Worm (Caenorhabditis elegans) whole organism, L2 larva: ENCODE results near the gene K01A2.5.
"Not testable (repeated sequence)": the region's sequence is repeated elsewhere in the genome, so short reads cannot be mapped to it uniquely, and the experiment has no call there.

Experiments used
- C34F6.9 ChIP-seq: fragments of 150-350 bp; optimal IDR thresholded peaks from 2 replicates; lab custom pipeline; 2014; ENCODE audit warnings: missing biosample characterization, missing genetic modification characterization
- F13H6.1 ChIP-seq: sonication (generic microtip); optimal IDR thresholded peaks from 2 replicates; lab custom pipeline; 2016; ENCODE audit warnings: missing genetic modification characterization, missing compliant biosample characterization
- R02D3.7 ChIP-seq: fragments of 150-350 bp; optimal IDR thresholded peaks from 2 replicates; lab custom pipeline; 2014; ENCODE audit warnings: missing biosample characterization, missing genetic modification characterization
- Y55F3AM.14 ChIP-seq: fragments of 200-800 bp; sonication (Bioruptor generic); optimal IDR thresholded peaks from 2 replicates; lab custom pipeline; 2018; ENCODE audit warnings: mild to moderate bottlenecking, missing genetic modification characterization, missing compliant biosample characterization
- ama-1 ChIP-seq: fragments of 150-350 bp; optimal IDR thresholded peaks from 2 replicates; lab custom pipeline; 2018; ENCODE audit warnings: inconsistent platforms
- ceh-16 ChIP-seq: fragments of 150-350 bp; optimal IDR thresholded peaks from 2 replicates; lab custom pipeline; 2014; ENCODE audit warnings: missing biosample characterization, missing genetic modification characterization
- crh-2 ChIP-seq: sonication (generic microtip); optimal IDR thresholded peaks from 2 replicates; lab custom pipeline; 2017; ENCODE audit warnings: missing biosample characterization, missing genetic modification characterization
- elt-1 ChIP-seq: fragments of 150-350 bp; optimal IDR thresholded peaks from 2 replicates; lab custom pipeline; 2014; ENCODE audit warnings: missing biosample characterization, missing genetic modification characterization
- fos-1 ChIP-seq: fragments of 150-350 bp; optimal IDR thresholded peaks from 2 replicates; lab custom pipeline; 2014; ENCODE audit warnings: missing biosample characterization, missing genetic modification characterization
- gmeb-1 ChIP-seq: fragments of 150-350 bp; optimal IDR thresholded peaks from 2 replicates; lab custom pipeline; 2014; ENCODE audit warnings: missing biosample characterization, missing genetic modification characterization
- lin-39 ChIP-seq: fragments of 150-350 bp; optimal IDR thresholded peaks from 2 replicates; lab custom pipeline; 2014; ENCODE audit warnings: missing biosample characterization, missing genetic modification reagents, missing genetic modification characterization
- lsy-2 ChIP-seq, 2 experiments: fragments of 150-350 bp in 1 of 2; sonication (generic microtip) in 1 of 2; optimal IDR thresholded peaks; 2 replicates each; lab custom pipeline; 2014 to 2017; ENCODE audit warnings: missing biosample characterization in 2 of 2, missing genetic modification characterization in 2 of 2
- mab-5 ChIP-seq: fragments of 150-350 bp; optimal IDR thresholded peaks from 2 replicates; lab custom pipeline; 2014; ENCODE audit warnings: missing biosample characterization, missing genetic modification characterization
- mbf-1 ChIP-seq: sonication (generic microtip); optimal IDR thresholded peaks from 2 replicates; lab custom pipeline; 2017; ENCODE audit warnings: missing biosample characterization, missing genetic modification characterization
- nhr-10 ChIP-seq: sonication (generic microtip); optimal IDR thresholded peaks from 2 replicates; lab custom pipeline; 2017; ENCODE audit warnings: missing biosample characterization, missing genetic modification characterization
- nhr-11 ChIP-seq: fragments of 150-350 bp; optimal IDR thresholded peaks from 2 replicates; lab custom pipeline; 2014; ENCODE audit warnings: missing biosample characterization, missing genetic modification characterization
- nhr-129 ChIP-seq: fragments of 150-350 bp; optimal IDR thresholded peaks from 2 replicates; lab custom pipeline; 2014; ENCODE audit warnings: missing biosample characterization, missing genetic modification characterization
- nhr-21 ChIP-seq: fragments of 150-350 bp; optimal IDR thresholded peaks from 2 replicates; lab custom pipeline; 2014; ENCODE audit warnings: missing biosample characterization, missing genetic modification characterization
- nhr-77 ChIP-seq: fragments of 150-350 bp; optimal IDR thresholded peaks from 2 replicates; lab custom pipeline; 2014; ENCODE audit warnings: missing biosample characterization, missing genetic modification characterization
- peb-1 ChIP-seq: fragments of 150-350 bp; optimal IDR thresholded peaks from 2 replicates; lab custom pipeline; 2014; ENCODE audit warnings: missing biosample characterization, missing genetic modification characterization
- skn-1 ChIP-seq: sonication (generic microtip); optimal IDR thresholded peaks from 2 replicates; lab custom pipeline; 2017; ENCODE audit warnings: missing biosample characterization, missing genetic modification characterization
- sma-9 ChIP-seq, 2 experiments: fragments of 150-350 bp in 1 of 2; sonication (generic microtip) in 1 of 2; optimal IDR thresholded peaks; 2 replicates each; lab custom pipeline; 2014 to 2016; ENCODE audit warnings: missing genetic modification characterization in 2 of 2, mild to moderate bottlenecking in 1 of 2, missing biosample characterization in 1 of 2, missing compliant biosample characterization in 1 of 2, missing genetic modification reagents in 1 of 2, moderate library complexity in 1 of 2
- unc-55 ChIP-seq: fragments of 150-350 bp; sonication (generic microtip); optimal IDR thresholded peaks from 3 replicates; lab custom pipeline; 2014; ENCODE audit warnings: missing biosample characterization, missing genetic modification reagents, missing genetic modification characterization
- unc-62 ChIP-seq: fragments of 150-350 bp; optimal IDR thresholded peaks from 2 replicates; lab custom pipeline; 2014; ENCODE audit warnings: missing biosample characterization, missing genetic modification reagents, missing genetic modification characterization
- ztf-1 ChIP-seq: fragments of 200-800 bp; sonication (Bioruptor generic); conservative IDR thresholded peaks from 2 replicates; pipeline ENCODE4 v1.3.6; 2022; ENCODE audit warnings: missing genetic modification characterization, missing compliant biosample characterization
- ztf-11 ChIP-seq: sonication (generic microtip); optimal IDR thresholded peaks from 2 replicates; lab custom pipeline; 2017; ENCODE audit warnings: missing biosample characterization, missing genetic modification characterization
- ztf-4 ChIP-seq: fragments of 150-350 bp; optimal IDR thresholded peaks from 2 replicates; lab custom pipeline; 2014; ENCODE audit warnings: missing biosample characterization, missing genetic modification characterization

Gene K01A2.5

DNA sequence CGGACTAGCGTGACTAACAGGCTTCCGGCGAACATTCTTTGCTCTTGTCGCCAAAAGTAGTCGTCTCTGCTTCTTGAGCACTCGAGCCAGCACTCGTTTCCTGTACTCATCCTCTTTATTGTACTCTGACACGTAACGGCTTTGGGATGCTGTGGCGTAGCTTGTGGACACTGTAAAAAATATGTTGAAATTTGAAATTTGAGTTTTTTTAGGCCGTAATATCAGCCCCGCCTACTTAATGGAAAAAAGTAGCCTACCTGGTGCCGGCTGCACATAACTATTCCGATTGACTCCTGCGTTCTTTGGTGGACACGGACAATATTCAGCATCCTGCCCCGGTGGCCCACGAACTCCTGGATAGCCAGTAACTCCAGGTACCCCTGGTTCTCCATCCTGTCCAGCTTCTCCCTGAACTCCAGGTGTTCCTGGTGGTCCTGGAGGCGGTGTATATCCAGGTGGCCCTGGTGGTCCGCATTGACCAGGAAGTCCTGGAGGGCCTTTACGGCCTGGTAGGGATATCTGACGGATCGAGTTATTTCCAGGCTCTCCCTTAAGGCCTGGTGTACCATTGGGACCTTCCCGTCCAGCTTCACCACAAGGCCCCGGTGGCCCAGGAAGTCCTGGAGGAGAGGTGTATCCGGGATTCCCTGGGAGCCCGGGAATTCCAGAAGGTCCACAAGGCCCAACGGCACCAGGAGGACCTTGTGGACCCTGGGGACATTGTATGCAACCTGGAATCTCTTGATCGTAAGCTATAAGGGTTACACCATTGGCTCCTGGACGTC, 3.0 kb downstream of the K01A2.5 start:
- TF ChIP-seq ztf-4 (tag; lab: Kevin White, UChicago), result no peak
- no peak for TF ChIP-seq peb-1 (tag; lab: Kevin White, UChicago)
- no peak for TF ChIP-seq unc-62 (GFP tag; lab: Kevin White, UChicago)
- TF ChIP-seq nhr-10 (tag; lab: Kevin White, UChicago), result no peak
- TF ChIP-seq lin-39 (tag; lab: Kevin White, UChicago), result no peak

DNA sequence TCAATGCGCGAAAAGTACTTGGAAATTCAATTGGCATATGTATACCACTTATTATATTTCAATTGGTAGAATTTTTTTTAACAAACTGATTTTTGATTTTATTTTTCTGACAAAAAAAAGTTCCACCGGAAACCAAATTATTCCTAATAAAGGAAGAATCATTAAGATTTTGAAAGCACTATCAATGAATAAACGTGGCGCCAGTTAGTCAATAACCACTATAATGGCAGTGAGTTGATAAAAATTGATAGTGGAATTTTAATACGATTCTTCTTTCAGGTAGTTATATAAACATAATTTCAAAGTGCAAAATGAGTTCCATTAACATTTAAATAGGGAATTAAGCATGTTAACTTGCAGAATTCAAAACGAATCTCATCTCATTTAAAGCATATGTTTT, 4.6 kb downstream of the K01A2.5 start, which contains the start of gene col-69:
TSS of gene col-69 (minus strand) at position 101 of the 400 bp plus-strand sequence.
- TF ChIP-seq mab-5 (tag; lab: Kevin White, UChicago) (no peak), fos-1 (tag; lab: Kevin White, UChicago) (peak; percentile 62)

DNA sequence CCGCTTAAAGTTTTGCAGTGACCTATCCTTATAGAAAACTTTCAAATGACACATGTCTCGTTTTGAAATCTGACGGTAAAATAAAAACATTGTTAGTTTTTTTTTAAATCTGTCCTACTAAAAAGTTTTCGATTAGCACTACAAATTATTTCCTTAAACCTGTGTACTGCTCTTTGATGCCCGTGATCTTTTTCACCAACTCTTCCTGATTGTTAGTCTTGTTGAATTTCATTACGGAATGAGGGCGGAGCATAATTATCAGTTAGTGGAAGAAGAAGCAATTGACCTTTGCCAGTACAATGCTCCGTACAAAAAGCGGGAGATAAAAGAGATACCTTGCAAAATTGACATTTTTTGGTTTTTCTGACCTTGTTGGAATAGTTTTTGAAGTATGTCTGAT, 6.1 kb downstream of the K01A2.5 start, which contains the start of gene K01A2.4:
TSS of gene K01A2.4 (plus strand) at position 301 of the 400 bp plus-strand sequence.
- no peak for TF ChIP-seq crh-2 (tag; lab: Kevin White, UChicago)
- TF ChIP-seq lin-39 (tag; lab: Kevin White, UChicago), result no peak
- no peak for TF ChIP-seq fos-1 (tag; lab: Kevin White, UChicago)
- TF ChIP-seq gmeb-1, result no peak
- TF ChIP-seq nhr-21, result no peak
- TF ChIP-seq ztf-4 (tag; lab: Kevin White, UChicago), result no peak
- no peak for TF ChIP-seq R02D3.7 (tag; lab: Kevin White, UChicago)
- TF ChIP-seq C34F6.9 (tag; lab: Kevin White, UChicago), result no peak
- TF ChIP-seq skn-1 (tag; lab: Kevin White, UChicago), result no peak
- no peak for TF ChIP-seq unc-62 (GFP tag; lab: Kevin White, UChicago)
- TF ChIP-seq elt-1, result no peak
- TF ChIP-seq ztf-1, result no peak
- TF ChIP-seq unc-55 (GFP tag; lab: Kevin White, UChicago), result no peak
- TF ChIP-seq nhr-11 (tag; lab: Kevin White, UChicago), result no peak
- TF ChIP-seq nhr-77 (tag; lab: Kevin White, UChicago), result no peak
- no peak for TF ChIP-seq mbf-1 (tag; lab: Kevin White, UChicago)
- TF ChIP-seq ama-1 (lab: Kevin White, UChicago), result no peak
- TF ChIP-seq nhr-10 (tag; lab: Kevin White, UChicago), result no peak

DNA sequence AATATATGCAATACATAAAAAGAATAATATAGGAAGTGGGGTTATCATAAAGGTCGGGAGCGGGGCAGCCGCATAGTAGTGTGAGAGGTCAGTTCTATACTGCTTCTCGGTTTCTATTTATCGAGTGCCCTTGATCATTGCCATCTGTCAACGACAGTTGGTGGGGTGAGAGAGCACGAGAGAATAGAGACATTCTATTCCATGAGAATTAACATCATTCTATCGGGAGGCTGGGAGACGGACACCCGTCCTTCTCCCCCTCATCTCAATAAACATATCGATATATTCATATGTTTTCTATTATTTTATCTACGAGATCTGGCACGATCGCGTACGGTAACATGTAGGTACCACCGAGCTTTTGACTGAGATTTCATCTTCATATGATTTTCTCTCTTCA, 11.0 kb downstream of the K01A2.5 start, which contains the start of gene mps-2:
TSS of gene mps-2 (minus strand) at position 101 of the 400 bp plus-strand sequence.
- not testable (repeated sequence) for TF ChIP-seq C34F6.9, ztf-11, nhr-10 (tag; lab: Kevin White, UChicago)

DNA sequence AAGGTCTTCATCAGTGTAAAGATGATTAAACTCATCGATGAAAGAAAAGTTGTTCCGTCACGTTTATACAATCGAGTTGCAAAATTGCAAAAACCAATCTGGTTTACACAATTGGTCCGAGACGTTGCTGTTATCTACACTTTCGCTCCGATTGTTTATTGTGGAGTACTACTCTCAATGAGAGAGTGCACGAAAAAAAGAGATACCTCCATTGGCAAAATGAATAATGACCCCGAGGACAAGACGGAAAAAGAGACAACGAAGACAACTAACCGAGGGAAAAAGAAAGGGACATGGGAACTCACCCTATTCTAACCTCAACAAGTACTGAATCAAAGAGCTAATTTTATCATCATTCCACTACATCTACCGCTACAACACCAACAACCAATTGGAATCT, 12.5 kb downstream of the K01A2.5 start:
- TF ChIP-seq Y55F3AM.14 (GFP tag; lab: Kevin White, UChicago) (no peak), ceh-16 (tag; lab: Kevin White, UChicago) (peak; percentile 12), sma-9 (GFP tag; optimal IDR thresholded peaks at IDR 0.05; lab: Kevin White, UChicago) (peak; percentile 1), sma-9 (tag; optimal IDR thresholded peaks at IDR 0.05; lab: Kevin White, UChicago) (no peak), nhr-129 (tag; lab: Kevin White, UChicago) (peak; percentile 32), F13H6.1 (tag; lab: Kevin White, UChicago) (no peak)

DNA sequence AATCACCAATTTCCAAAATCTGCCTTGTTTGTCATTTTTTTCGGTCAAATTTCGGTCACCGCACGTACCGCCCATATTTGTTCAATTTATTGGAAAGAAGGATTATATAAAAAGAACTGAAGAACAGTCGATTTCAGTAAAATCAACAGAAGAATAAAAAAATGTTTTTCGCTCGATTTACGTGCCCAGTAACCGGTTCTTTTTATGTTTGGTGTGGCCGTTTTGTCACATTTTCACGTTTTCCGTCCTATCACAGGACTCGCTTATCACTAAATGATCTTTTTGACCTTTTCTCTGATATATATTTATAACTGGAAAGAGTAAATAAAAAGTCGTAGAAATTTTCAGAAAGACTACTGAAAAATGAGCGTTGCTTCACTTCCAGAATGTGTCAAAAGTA, 18.4 kb downstream of the K01A2.5 start, which contains the start of gene far-7:
TSS of gene far-7 (plus strand) at position 331 of the 400 bp plus-strand sequence.
- TF ChIP-seq gmeb-1, result peak; percentile 1
- TF ChIP-seq unc-62 (GFP tag; lab: Kevin White, UChicago), result no peak
- peak; percentile 74 for TF ChIP-seq ama-1 (lab: Kevin White, UChicago)

DNA sequence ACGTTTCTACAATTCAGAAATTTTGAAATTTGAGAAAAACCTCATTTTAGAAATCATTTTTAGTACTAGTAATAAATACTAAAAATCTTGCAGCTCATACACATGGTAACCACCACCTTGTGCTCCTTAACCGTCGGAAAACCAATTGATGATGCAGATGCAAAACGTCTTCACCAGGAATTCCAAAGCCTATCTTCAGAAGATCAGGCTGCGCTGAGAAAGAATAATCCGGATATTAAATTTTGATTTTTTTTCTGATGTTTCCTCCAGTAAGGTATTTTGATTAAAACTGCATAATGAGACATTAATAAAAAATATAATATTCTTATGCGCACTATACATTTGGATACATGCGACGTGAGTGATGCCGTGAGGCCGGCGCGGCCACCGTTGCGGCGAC, 19.7 kb downstream of the K01A2.5 start:
- TF ChIP-seq lsy-2 (tag; optimal IDR thresholded peaks at IDR 0.05; lab: Kevin White, UChicago) (no peak), mab-5 (tag; lab: Kevin White, UChicago) (no peak), elt-1 (no peak)
